Worm (Caenorhabditis elegans): Measurements from ENCODE around the gene mrps-18.C.
A peak's percentile ranks its signal among the peaks of the same experiment; 100 is the strongest.

ce11 chrII:6721581-6721980 lies 14.4 kb upstream of the mrps-18.C start:
- TF ChIP-seq F49E8.2 (tag; optimal IDR thresholded peaks at IDR 0.05; ENCODE audit: insufficient read depth) (no peak), ama-1 (optimal IDR thresholded peaks at IDR 0.05) (no peak), ama-1 (GFP tag; optimal IDR thresholded peaks at IDR 0.05) (no peak), C06A6.2 (GFP tag; conservative IDR thresholded peaks at IDR 0.05) (no peak), let-526 (GFP tag; IDR thresholded peaks at IDR 0.05) (no peak), ceh-40 (GFP tag; IDR thresholded peaks at IDR 0.05) (no peak), tbp1 (GFP tag; optimal IDR thresholded peaks at IDR 0.05) (peak; percentile 95), madf-3 (GFP tag; IDR thresholded peaks at IDR 0.05) (no peak), rec-8 (tag; optimal IDR thresholded peaks at IDR 0.05) (no peak), attf-6 (GFP tag; IDR thresholded peaks at IDR 0.05) (no peak)
